Fruit fly (Drosophila melanogaster) whole organism, wandering third instar larva: ENCODE results near the gene Cby.

Experiments
- Abd-B ChIP-seq: fragments of >200 bp; optimal IDR thresholded peaks from 2 replicates; lab custom pipeline; 2017; ENCODE audit warnings: missing biosample characterization, missing genetic modification characterization
- CG32264 ChIP-seq: fragments of 200-800 bp; sonication (Bioruptor generic); optimal IDR thresholded peaks from 2 replicates; lab custom pipeline; 2016; ENCODE audit warnings: missing biosample characterization, missing genetic modification characterization
- CG9705 ChIP-seq: fragments of 200-800 bp; sonication (Bioruptor generic); optimal IDR thresholded peaks from 2 replicates; lab custom pipeline; 2018; ENCODE audit warnings: missing biosample characterization, mild to moderate bottlenecking, missing genetic modification characterization
- CrebA ChIP-seq: fragments of 200-800 bp; sonication (Bioruptor generic); optimal IDR thresholded peaks from 2 replicates; lab custom pipeline; 2016; ENCODE audit warnings: missing biosample characterization, mild to moderate bottlenecking, missing genetic modification characterization, borderline replicate concordance
- Dfd ChIP-seq: fragments of >200 bp; optimal IDR thresholded peaks from 2 replicates; lab custom pipeline; 2017; ENCODE audit warnings: missing biosample characterization, missing genetic modification characterization
- Dif ChIP-seq: fragments of 200-275, 200-300 bp; sonication (Bioruptor generic); optimal IDR thresholded peaks from 2 replicates; lab custom pipeline; 2018; ENCODE audit warnings: missing biosample characterization, missing genetic modification characterization; ENCODE audit not compliant: partially characterized antibody
- GATAd ChIP-seq: sonication (Bioruptor generic); optimal IDR thresholded peaks from 2 replicates; lab custom pipeline; 2016; ENCODE audit warnings: missing biosample characterization, missing genetic modification characterization
- HLH106 ChIP-seq: fragments of 200-800 bp; optimal IDR thresholded peaks from 3 replicates; lab custom pipeline; 2019; ENCODE audit warnings: missing biosample characterization, mild to moderate bottlenecking, missing genetic modification characterization, moderate library complexity
- Hnf4 ChIP-seq: fragments of 200-800 bp; sonication (Bioruptor generic); optimal IDR thresholded peaks from 2 replicates; lab custom pipeline; 2016; ENCODE audit warnings: missing biosample characterization, mild to moderate bottlenecking, missing genetic modification characterization
- Hr78 ChIP-seq: fragments of >200 bp; optimal IDR thresholded peaks from 2 replicates; lab custom pipeline; 2017; ENCODE audit warnings: missing biosample characterization, missing genetic modification characterization
- Hr83 ChIP-seq: fragments of 200-300 bp; sonication (Bioruptor generic); optimal IDR thresholded peaks from 2 replicates; lab custom pipeline; 2016; ENCODE audit warnings: missing biosample characterization, mild to moderate bottlenecking, missing genetic modification characterization, moderate library complexity; ENCODE audit not compliant: poor library complexity, severe bottlenecking
- Jra ChIP-seq: sonication (Bioruptor generic); optimal IDR thresholded peaks from 2 replicates; lab custom pipeline; 2016; ENCODE audit warnings: missing biosample characterization, missing genetic modification characterization
- Mio ChIP-seq: sonication (Bioruptor generic); optimal IDR thresholded peaks from 2 replicates; lab custom pipeline; 2016; ENCODE audit warnings: missing biosample characterization, missing genetic modification characterization
- Myc ChIP-seq: fragments of >200 bp; optimal IDR thresholded peaks from 2 replicates; lab custom pipeline; 2017
- N ChIP-seq: fragments of >200 bp; optimal IDR thresholded peaks from 2 replicates; lab custom pipeline; 2018; ENCODE audit warnings: missing biosample characterization, missing external identifiers, missing genetic modification characterization
- OdsH ChIP-seq: fragments of 200-800 bp; sonication (Bioruptor generic); optimal IDR thresholded peaks from 2 replicates; lab custom pipeline; 2016; ENCODE audit warnings: missing biosample characterization, mild to moderate bottlenecking, missing genetic modification characterization
- Rel ChIP-seq, 2 experiments: fragments of 200-800 bp; sonication (Bioruptor generic) in 1 of 2; optimal IDR thresholded peaks; 2 replicates in 1 of 2; 3 replicates in 1 of 2; lab custom pipeline; 2016 to 2019; ENCODE audit warnings: mild to moderate bottlenecking in 2 of 2, missing biosample characterization in 2 of 2, missing genetic modification characterization in 2 of 2, moderate library complexity in 1 of 2
- Sp1 ChIP-seq: fragments of 200-800 bp; sonication (Bioruptor generic); optimal IDR thresholded peaks from 3 replicates; lab custom pipeline; 2019; ENCODE audit warnings: missing biosample characterization, mild to moderate bottlenecking, missing genetic modification characterization, moderate library complexity
- Vsx2 ChIP-seq: fragments of 200-300, 225-300 bp; sonication (Bioruptor generic); optimal IDR thresholded peaks from 2 replicates; lab custom pipeline; 2018; ENCODE audit warnings: missing biosample characterization, missing genetic modification characterization; ENCODE audit not compliant: partially characterized antibody
- br ChIP-seq: fragments of 200-800 bp; sonication (Bioruptor generic); optimal IDR thresholded peaks from 2 replicates; lab custom pipeline; 2016; ENCODE audit warnings: missing biosample characterization, missing genetic modification characterization
- brk ChIP-seq: fragments of 200-800 bp; sonication (Bioruptor generic); optimal IDR thresholded peaks from 2 replicates; lab custom pipeline; 2016; ENCODE audit warnings: missing biosample characterization, mild to moderate bottlenecking, missing genetic modification characterization
- dl ChIP-seq, 2 experiments: fragments of 175-275, 200-275 bp in 1 of 2; fragments of 200-275 bp in 1 of 2; sonication (Bioruptor generic); optimal IDR thresholded peaks; lab custom pipeline; 2018; ENCODE audit warnings: mild to moderate bottlenecking in 2 of 2, missing biosample characterization in 2 of 2, missing genetic modification characterization in 2 of 2, moderate library complexity in 2 of 2; ENCODE audit not compliant: partially characterized antibody in 2 of 2, insufficient read depth in 1 of 2
- dmrt93B ChIP-seq: fragments of 200-800 bp; sonication (Bioruptor generic); optimal IDR thresholded peaks from 2 replicates; lab custom pipeline; 2018; ENCODE audit warnings: missing biosample characterization, mild to moderate bottlenecking, missing genetic modification characterization
- dsf ChIP-seq: sonication (Bioruptor generic); optimal IDR thresholded peaks from 2 replicates; lab custom pipeline; 2016; ENCODE audit warnings: missing biosample characterization, missing genetic modification characterization, borderline replicate concordance
- ey ChIP-seq: fragments of 200-800 bp; sonication (Bioruptor generic); optimal IDR thresholded peaks from 2 replicates; lab custom pipeline; 2016; ENCODE audit warnings: missing biosample characterization, missing genetic modification characterization
- foxo ChIP-seq, 2 experiments: fragments of 200-800 bp; sonication (Bioruptor generic); optimal IDR thresholded peaks; 2 replicates in 1 of 2; 3 replicates in 1 of 2; lab custom pipeline; 2016 to 2017; ENCODE audit warnings: missing biosample characterization in 2 of 2, missing genetic modification characterization in 2 of 2
- fru ChIP-seq: fragments of 200-800 bp; sonication (Bioruptor generic); optimal IDR thresholded peaks from 3 replicates; lab custom pipeline; 2016; ENCODE audit warnings: missing biosample characterization, mild to moderate bottlenecking, missing genetic modification characterization
- h ChIP-seq: fragments of 200-800 bp; sonication (Bioruptor generic); optimal IDR thresholded peaks from 3 replicates; lab custom pipeline; 2016; ENCODE audit warnings: missing biosample characterization, mild to moderate bottlenecking, missing genetic modification characterization
- jim ChIP-seq: fragments of 175-275, 200-325 bp; sonication (Bioruptor generic); optimal IDR thresholded peaks from 2 replicates; lab custom pipeline; 2016; ENCODE audit warnings: missing biosample characterization, mild to moderate bottlenecking, missing genetic modification characterization
- lola ChIP-seq: fragments of >200 bp; optimal IDR thresholded peaks from 2 replicates; lab custom pipeline; 2017; ENCODE audit warnings: missing biosample characterization, missing genetic modification characterization
- pan ChIP-seq: fragments of >200 bp; optimal IDR thresholded peaks from 2 replicates; lab custom pipeline; 2017
- psq ChIP-seq: fragments of 200-800 bp; sonication (Bioruptor generic); optimal IDR thresholded peaks from 3 replicates; lab custom pipeline; 2017; ENCODE audit warnings: missing biosample characterization, mild to moderate bottlenecking, missing genetic modification characterization, moderate library complexity
- rgr ChIP-seq: fragments of 200-800 bp; sonication (Bioruptor generic); optimal IDR thresholded peaks from 3 replicates; lab custom pipeline; 2016; ENCODE audit warnings: missing biosample characterization, mild to moderate bottlenecking, missing genetic modification characterization
- sage ChIP-seq: fragments of 200-800 bp; sonication (Bioruptor generic); optimal IDR thresholded peaks from 2 replicates; lab custom pipeline; 2016; ENCODE audit warnings: missing biosample characterization, mild to moderate bottlenecking, missing genetic modification characterization
- sv ChIP-seq: fragments of 200-800 bp; sonication (Bioruptor generic); optimal IDR thresholded peaks from 3 replicates; lab custom pipeline; 2016; ENCODE audit warnings: missing biosample characterization, missing genetic modification characterization
- tai ChIP-seq: sonication (Bioruptor generic); optimal IDR thresholded peaks from 2 replicates; lab custom pipeline; 2016; ENCODE audit warnings: missing biosample characterization, missing genetic modification characterization
- usp ChIP-seq: fragments of >200 bp; optimal IDR thresholded peaks from 2 replicates; lab custom pipeline; 2017; ENCODE audit warnings: missing biosample characterization, missing genetic modification characterization
- woc ChIP-seq: sonication (Bioruptor generic); optimal IDR thresholded peaks from 2 replicates; lab custom pipeline; 2016; ENCODE audit warnings: missing biosample characterization, mild to moderate bottlenecking, missing genetic modification characterization

Gene Cby

DNA sequence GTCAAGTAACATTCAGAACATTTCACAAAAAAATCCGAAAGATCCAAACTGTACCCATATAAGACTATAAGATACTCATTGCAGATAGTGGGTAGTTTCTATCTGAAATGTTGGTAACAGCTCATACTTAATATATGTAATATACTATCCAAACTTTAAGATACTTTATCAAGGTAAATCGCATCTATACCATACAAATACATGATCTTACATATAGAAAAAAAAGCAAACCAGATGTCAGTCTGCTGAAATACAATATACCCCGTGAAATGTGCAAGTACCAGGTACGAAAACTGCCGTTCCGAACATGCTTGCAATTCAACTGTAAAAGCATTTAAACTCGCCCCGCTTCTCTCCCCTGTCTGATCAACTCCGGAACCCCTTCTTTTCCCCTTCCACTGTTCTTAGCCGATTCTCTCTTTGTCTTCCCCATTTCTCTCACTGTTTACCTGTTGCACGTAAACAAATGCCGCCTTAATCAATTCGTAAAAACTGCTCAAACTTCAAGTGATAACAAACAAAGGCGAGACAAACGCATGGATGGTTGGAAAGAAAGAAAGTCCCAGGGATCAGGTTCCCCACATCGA, 40.3 kb upstream of the Cby start:
- TF ChIP-seq Dif (GFP tag; lab: Kevin White, UChicago) = no peak
- peak; percentile 57 for TF ChIP-seq woc (GFP tag; lab: Kevin White, UChicago)
- no peak for TF ChIP-seq CG9705 (GFP tag; lab: Kevin White, UChicago)
- TF ChIP-seq Myc (lab: Kevin White, UChicago) = no peak
- peak; percentile 1 for TF ChIP-seq Hnf4 (GFP tag; lab: Kevin White, UChicago)
- no peak for TF ChIP-seq Dfd
- peak; percentile 48 for TF ChIP-seq HLH106 (tag; lab: Kevin White, UChicago)
- no peak for TF ChIP-seq jim (GFP tag; lab: Kevin White, UChicago)
- peak; percentile 49 for TF ChIP-seq ey (GFP tag; lab: Kevin White, UChicago)
- TF ChIP-seq psq (GFP tag; lab: Kevin White, UChicago) = peak; percentile 56
- no peak for TF ChIP-seq lola (GFP tag; lab: Kevin White, UChicago)
- TF ChIP-seq Hr78 (GFP tag; lab: Kevin White, UChicago) = no peak
- no peak for TF ChIP-seq dsf
- no peak for TF ChIP-seq Rel (GFP tag; optimal IDR thresholded peaks at IDR 0.05; lab: Kevin White, UChicago)
- peak; percentile 37 for TF ChIP-seq Rel (tag; optimal IDR thresholded peaks at IDR 0.05; lab: Kevin White, UChicago)
- no peak for TF ChIP-seq CrebA (GFP tag; lab: Kevin White, UChicago)
- TF ChIP-seq pan = peak; percentile 50
- TF ChIP-seq Mio (GFP tag; lab: Kevin White, UChicago) = no peak
- no peak for TF ChIP-seq N (GFP tag; lab: Kevin White, UChicago)
- no peak for TF ChIP-seq Vsx2 (GFP tag; lab: Kevin White, UChicago)
- TF ChIP-seq OdsH (GFP tag; lab: Kevin White, UChicago) = peak; percentile 58
- no peak for TF ChIP-seq dl (GFP tag; optimal IDR thresholded peaks at IDR 0.05; lab: Kevin White, UChicago; ENCODE audit: insufficient read depth in 1 of 2, partially characterized antibody in 2 of 2)
- TF ChIP-seq usp (GFP tag; lab: Kevin White, UChicago) = no peak
- TF ChIP-seq Hr83 (GFP tag; lab: Kevin White, UChicago) = no peak
- TF ChIP-seq CG32264 = no peak
- no peak for TF ChIP-seq GATAd (GFP tag; lab: Kevin White, UChicago)
- no peak for TF ChIP-seq brk (GFP tag; lab: Kevin White, UChicago)
- TF ChIP-seq dmrt93B (GFP tag; lab: Kevin White, UChicago) = peak; percentile 15
- no peak for TF ChIP-seq Jra (GFP tag; lab: Kevin White, UChicago)
- peak; percentile 71 for TF ChIP-seq h (GFP tag; lab: Kevin White, UChicago)
- peak; percentile 24 for TF ChIP-seq br (GFP tag; lab: Kevin White, UChicago)
- TF ChIP-seq sv (GFP tag; lab: Kevin White, UChicago) = no peak
- TF ChIP-seq sage = no peak
- no peak for TF ChIP-seq tai (GFP tag; lab: Kevin White, UChicago)
- TF ChIP-seq Abd-B (GFP tag; lab: Kevin White, UChicago) = no peak
- peak; percentile 54 for TF ChIP-seq rgr (GFP tag; lab: Kevin White, UChicago)
- TF ChIP-seq fru (GFP tag; lab: Kevin White, UChicago) = peak; percentile 41
- TF ChIP-seq foxo (GFP tag; optimal IDR thresholded peaks at IDR 0.05; lab: Kevin White, UChicago) = peak in 1 of 2 experiments; percentile 51
- TF ChIP-seq Sp1 (GFP tag; lab: Kevin White, UChicago) = peak; percentile 23

- TF ChIP-seq dl (GFP tag; optimal IDR thresholded peaks at IDR 0.05; lab: Kevin White, UChicago; ENCODE audit: insufficient read depth in 1 of 2, partially characterized antibody in 2 of 2) (no peak), h (GFP tag; lab: Kevin White, UChicago) (peak; percentile 44), Abd-B (GFP tag; lab: Kevin White, UChicago) (no peak), CG9705 (GFP tag; lab: Kevin White, UChicago) (no peak), brk (GFP tag; lab: Kevin White, UChicago) (no peak), CrebA (GFP tag; lab: Kevin White, UChicago) (no peak), pan (no peak), Jra (GFP tag; lab: Kevin White, UChicago) (no peak), HLH106 (tag; lab: Kevin White, UChicago) (no peak), Hnf4 (GFP tag; lab: Kevin White, UChicago) (no peak), Hr83 (GFP tag; lab: Kevin White, UChicago) (no peak), jim (GFP tag; lab: Kevin White, UChicago) (no peak), Hr78 (GFP tag; lab: Kevin White, UChicago) (no peak), dsf (no peak), Mio (GFP tag; lab: Kevin White, UChicago) (no peak), Sp1 (GFP tag; lab: Kevin White, UChicago) (no peak), fru (GFP tag; lab: Kevin White, UChicago) (peak; percentile 47), br (GFP tag; lab: Kevin White, UChicago) (peak; percentile 20), sage (no peak), foxo (GFP tag; optimal IDR thresholded peaks at IDR 0.05; lab: Kevin White, UChicago) (peak in 1 of 2 experiments; percentile 11), OdsH (GFP tag; lab: Kevin White, UChicago) (peak; percentile 16), Dif (GFP tag; lab: Kevin White, UChicago) (no peak), psq (GFP tag; lab: Kevin White, UChicago) (no peak), dmrt93B (GFP tag; lab: Kevin White, UChicago) (no peak), ey (GFP tag; lab: Kevin White, UChicago) (peak; percentile 51), Rel (GFP tag; optimal IDR thresholded peaks at IDR 0.05; lab: Kevin White, UChicago) (no peak), Rel (tag; optimal IDR thresholded peaks at IDR 0.05; lab: Kevin White, UChicago) (no peak), Vsx2 (GFP tag; lab: Kevin White, UChicago) (no peak), sv (GFP tag; lab: Kevin White, UChicago) (peak; percentile 10), rgr (GFP tag; lab: Kevin White, UChicago) (peak; percentile 24), tai (GFP tag; lab: Kevin White, UChicago) (no peak), N (GFP tag; lab: Kevin White, UChicago) (no peak), usp (GFP tag; lab: Kevin White, UChicago) (no peak), lola (GFP tag; lab: Kevin White, UChicago) (no peak), woc (GFP tag; lab: Kevin White, UChicago) (no peak), CG32264 (no peak), GATAd (GFP tag; lab: Kevin White, UChicago) (no peak), Dfd (no peak), Myc (lab: Kevin White, UChicago) (no peak)
Observed at dm6 chr3R:21828040-21828526, 39.7 kb upstream of the Cby start.
